Fruit fly (Drosophila melanogaster) whole organism, embryonic: ENCODE measurements around the gene Iyd.

Experiments
- Abd-B ChIP-seq: fragments of 200-800 bp; sonication (Bioruptor generic); optimal IDR thresholded peaks from 2 replicates; lab custom pipeline; 2018; ENCODE audit warnings: missing biosample characterization, mild to moderate bottlenecking, missing genetic modification characterization, moderate library complexity
- CG11456 ChIP-seq: fragments of 200-800 bp; sonication (Bioruptor generic); IDR thresholded peaks from 3 replicates; pipeline ENCODE4 v1.3.6; 2022; ENCODE audit warnings: missing biosample characterization, missing genetic modification characterization
- CG2120 ChIP-seq: fragments of 200-800 bp; sonication (Bioruptor generic); optimal IDR thresholded peaks from 3 replicates; lab custom pipeline; 2016; ENCODE audit warnings: missing biosample characterization, missing genetic modification characterization
- CG2889 ChIP-seq: fragments of 200-800 bp; sonication (Bioruptor generic); IDR thresholded peaks from 3 replicates; pipeline ENCODE4 v1.3.6; 2022; ENCODE audit warnings: missing biosample characterization, missing genetic modification characterization
- CG31224 ChIP-seq: fragments of 200-800 bp; sonication (Bioruptor generic); IDR thresholded peaks from 2 replicates; pipeline ENCODE4 v1.3.6; 2022; ENCODE audit warnings: missing biosample characterization, missing genetic modification characterization
- CG3163 ChIP-seq: fragments of 200-800 bp; sonication (Bioruptor generic); optimal IDR thresholded peaks from 3 replicates; lab custom pipeline; 2016; ENCODE audit warnings: missing biosample characterization, missing genetic modification characterization
- CG34224 ChIP-seq: fragments of 200-800 bp; sonication (Bioruptor generic); IDR thresholded peaks from 3 replicates; pipeline ENCODE4 v1.3.6; 2022; ENCODE audit warnings: missing biosample characterization, missing genetic modification characterization; ENCODE audit not compliant: partially characterized antibody
- CG4328 ChIP-seq: fragments of 200-800 bp; sonication (Bioruptor generic); optimal IDR thresholded peaks from 3 replicates; lab custom pipeline; 2017; ENCODE audit warnings: missing biosample characterization, missing genetic modification reagents, missing genetic modification characterization
- CG4707 ChIP-seq: fragments of 200-800 bp; sonication (Bioruptor generic); optimal IDR thresholded peaks from 2 replicates; lab custom pipeline; 2018; ENCODE audit warnings: missing biosample characterization, mild to moderate bottlenecking, missing genetic modification characterization, moderate library complexity
- CG7745 ChIP-seq: fragments of 200-800 bp; sonication (Bioruptor generic); optimal IDR thresholded peaks from 2 replicates; lab custom pipeline; 2018; ENCODE audit warnings: missing biosample characterization, mild to moderate bottlenecking, missing genetic modification characterization, moderate library complexity
- CG8281 ChIP-seq: fragments of 200-800 bp; sonication (Bioruptor generic); optimal IDR thresholded peaks from 2 replicates; lab custom pipeline; 2018; ENCODE audit warnings: missing biosample characterization, mild to moderate bottlenecking, missing genetic modification characterization, moderate library complexity
- CG8765 ChIP-seq: fragments of 200-800 bp; sonication (Bioruptor generic); IDR thresholded peaks from 2 replicates; pipeline ENCODE4 v1.3.6; 2022; ENCODE audit warnings: missing biosample characterization, missing genetic modification characterization
- CG8924 ChIP-seq: fragments of 200-800 bp; optimal IDR thresholded peaks from 3 replicates; lab custom pipeline; 2019; ENCODE audit warnings: missing biosample characterization, mild to moderate bottlenecking, missing genetic modification characterization, moderate library complexity
- CG9215 ChIP-seq: fragments of 200-800 bp; sonication (Bioruptor generic); IDR thresholded peaks from 2 replicates; pipeline ENCODE4 v1.3.6; 2022; ENCODE audit warnings: missing biosample characterization, missing genetic modification characterization
- CG9609 ChIP-seq: fragments of 200-800 bp; sonication (Bioruptor generic); optimal IDR thresholded peaks from 3 replicates; lab custom pipeline; 2016; ENCODE audit warnings: missing biosample characterization, missing genetic modification characterization
- CG9797 ChIP-seq: fragments of 200-800 bp; sonication (Bioruptor generic); optimal IDR thresholded peaks from 3 replicates; lab custom pipeline; 2018; ENCODE audit warnings: missing biosample characterization, mild to moderate bottlenecking, missing genetic modification characterization
- Chrac-16 ChIP-seq: fragments of 200-800 bp; sonication (Bioruptor generic); optimal IDR thresholded peaks from 3 replicates; lab custom pipeline; 2016; ENCODE audit warnings: missing biosample characterization, missing genetic modification characterization
- CrebB ChIP-seq: fragments of 200-800 bp; sonication (Bioruptor generic); optimal IDR thresholded peaks from 3 replicates; lab custom pipeline; 2018; ENCODE audit warnings: missing biosample characterization, mild to moderate bottlenecking, missing genetic modification characterization
- D ChIP-seq, 2 experiments: fragments of 200-800 bp in 1 of 2; fragments of >200 bp in 1 of 2; sonication (Bioruptor generic) in 1 of 2; optimal IDR thresholded peaks; 2 replicates in 1 of 2; 3 replicates in 1 of 2; lab custom pipeline; 2017; ENCODE audit warnings: mild to moderate bottlenecking in 1 of 2, missing biosample characterization in 1 of 2, missing genetic modification characterization in 1 of 2, missing genetic modification reagents in 1 of 2
- D19B ChIP-seq: fragments of 200-800 bp; sonication (Bioruptor generic); optimal IDR thresholded peaks from 2 replicates; lab custom pipeline; 2017; ENCODE audit warnings: missing biosample characterization, mild to moderate bottlenecking, missing genetic modification characterization
- Dek ChIP-seq: fragments of 200-800 bp; sonication (Bioruptor generic); optimal IDR thresholded peaks from 3 replicates; lab custom pipeline; 2019; ENCODE audit warnings: missing biosample characterization, mild to moderate bottlenecking, missing genetic modification characterization, moderate library complexity
- Dfd ChIP-seq, 2 experiments: fragments of >200 bp; optimal IDR thresholded peaks; 2 replicates each; lab custom pipeline; 2017; ENCODE audit warnings: missing biosample characterization in 2 of 2, missing genetic modification characterization in 2 of 2
- HHEX ChIP-seq: fragments of 200-800 bp; sonication (Bioruptor generic); optimal IDR thresholded peaks from 3 replicates; lab custom pipeline; 2017; ENCODE audit warnings: missing biosample characterization, mild to moderate bottlenecking, missing genetic modification characterization, missing genetic modification reagents
- HLHmδ ChIP-seq: fragments of 200-800 bp; sonication (Bioruptor generic); optimal IDR thresholded peaks from 2 replicates; lab custom pipeline; 2018; ENCODE audit warnings: missing biosample characterization, mild to moderate bottlenecking, missing genetic modification characterization, moderate library complexity
- Hr51 ChIP-seq, 2 experiments: fragments of 200-800 bp; sonication (Bioruptor generic); optimal IDR thresholded peaks; 2 replicates in 1 of 2; 3 replicates in 1 of 2; lab custom pipeline; 2016 to 2018; ENCODE audit warnings: missing biosample characterization in 2 of 2, missing genetic modification characterization in 2 of 2, mild to moderate bottlenecking in 1 of 2, moderate library complexity in 1 of 2
- Myb ChIP-seq: fragments of 200-800 bp; sonication (Bioruptor generic); optimal IDR thresholded peaks from 2 replicates; lab custom pipeline; 2016; ENCODE audit warnings: missing biosample characterization, missing genetic modification characterization
- NC2β ChIP-seq: fragments of 200-800 bp; sonication (Bioruptor generic); optimal IDR thresholded peaks from 2 replicates; lab custom pipeline; 2016; ENCODE audit warnings: missing biosample characterization, missing genetic modification characterization
- NfI ChIP-seq: fragments of 200-800 bp; sonication (Bioruptor generic); optimal IDR thresholded peaks from 3 replicates; lab custom pipeline; 2018; ENCODE audit warnings: missing biosample characterization, mild to moderate bottlenecking, missing genetic modification characterization, moderate library complexity
- amos ChIP-seq: fragments of 200-800 bp; sonication (Bioruptor generic); IDR thresholded peaks from 2 replicates; pipeline ENCODE4 v1.3.6; 2022; ENCODE audit warnings: missing biosample characterization, missing genetic modification characterization; ENCODE audit not compliant: partially characterized antibody
- br ChIP-seq: fragments of >200 bp; optimal IDR thresholded peaks from 2 replicates; lab custom pipeline; 2017
- cas ChIP-seq: fragments of 200-800 bp; sonication (Bioruptor generic); IDR thresholded peaks from 2 replicates; pipeline ENCODE4 v1.3.6; 2022; ENCODE audit warnings: missing biosample characterization, missing genetic modification characterization
- corto ChIP-seq: fragments of 200-800 bp; sonication (Bioruptor generic); optimal IDR thresholded peaks from 2 replicates; lab custom pipeline; 2016; ENCODE audit warnings: missing biosample characterization, mild to moderate bottlenecking, missing genetic modification characterization, moderate library complexity
- ewg ChIP-seq: fragments of 200-800 bp; sonication (Bioruptor generic); optimal IDR thresholded peaks from 3 replicates; lab custom pipeline; 2017; ENCODE audit warnings: mild to moderate bottlenecking, missing biosample characterization, missing genetic modification reagents, missing genetic modification characterization
- fd64A ChIP-seq: fragments of 200-800 bp; sonication (Bioruptor generic); optimal IDR thresholded peaks from 3 replicates; lab custom pipeline; 2018; ENCODE audit warnings: missing biosample characterization, mild to moderate bottlenecking, missing genetic modification characterization
- gce ChIP-seq: fragments of 200-800 bp; sonication (Bioruptor generic); IDR thresholded peaks from 3 replicates; pipeline ENCODE4 v1.3.6; 2022; ENCODE audit warnings: missing biosample characterization, missing genetic modification characterization
- insv ChIP-seq, 2 experiments: fragments of 200-800 bp; sonication (Bioruptor generic); optimal IDR thresholded peaks; 3 replicates each; lab custom pipeline; 2016 to 2018; ENCODE audit warnings: missing biosample characterization in 2 of 2, missing genetic modification characterization in 2 of 2
- knrl ChIP-seq: fragments of 200-800 bp; sonication (Bioruptor generic); IDR thresholded peaks from 3 replicates; pipeline ENCODE4 v1.3.6; 2022; ENCODE audit warnings: missing biosample characterization, missing genetic modification characterization; ENCODE audit not compliant: partially characterized antibody
- lab ChIP-seq: fragments of 200-800 bp; sonication (Bioruptor generic); optimal IDR thresholded peaks from 3 replicates; lab custom pipeline; 2017; ENCODE audit warnings: missing biosample characterization, missing genetic modification characterization, mild to moderate bottlenecking, moderate library complexity, missing genetic modification reagents
- lilli ChIP-seq: fragments of 200-800 bp; sonication (Bioruptor generic); optimal IDR thresholded peaks from 3 replicates; lab custom pipeline; 2016; ENCODE audit warnings: missing biosample characterization, missing genetic modification characterization
- onecut ChIP-seq: fragments of 200-800 bp; sonication (Bioruptor generic); IDR thresholded peaks from 2 replicates; pipeline ENCODE4 v1.3.6; 2022; ENCODE audit warnings: missing biosample characterization, missing genetic modification characterization
- sens ChIP-seq: fragments of 200-800 bp; sonication (Bioruptor generic); peaks from one replicate; lab custom pipeline; 2016; ENCODE audit warnings: missing biosample characterization, missing genetic modification characterization
- tgo ChIP-seq: fragments of 200-800 bp; sonication (Bioruptor generic); IDR thresholded peaks from 3 replicates; pipeline ENCODE4 v1.3.6; 2022; ENCODE audit warnings: missing biosample characterization, missing genetic modification characterization
- tin ChIP-seq: fragments of 200-800 bp; sonication (Bioruptor generic); optimal IDR thresholded peaks from 3 replicates; lab custom pipeline; 2016; ENCODE audit warnings: missing biosample characterization, missing genetic modification characterization
- tio ChIP-seq: fragments of 200-800 bp; sonication (Bioruptor generic); optimal IDR thresholded peaks from 2 replicates; lab custom pipeline; 2017; ENCODE audit warnings: missing biosample characterization, missing genetic modification characterization, inconsistent platforms
- toy ChIP-seq: fragments of 200-800 bp; sonication (Bioruptor generic); IDR thresholded peaks from 2 replicates; pipeline ENCODE4 v1.3.6; 2022; ENCODE audit warnings: missing biosample characterization, missing genetic modification characterization
- vvl ChIP-seq: fragments of 200-800 bp; sonication (Bioruptor generic); IDR thresholded peaks from 2 replicates; pipeline ENCODE4 v1.3.6; 2022; ENCODE audit warnings: missing biosample characterization, missing genetic modification characterization
- wor ChIP-seq: fragments of 200-800 bp; sonication (Bioruptor generic); IDR thresholded peaks from 2 replicates; pipeline ENCODE4 v1.3.6; 2022; ENCODE audit warnings: missing biosample characterization, missing genetic modification characterization
- zen ChIP-seq: fragments of 200-800 bp; sonication (Bioruptor generic); optimal IDR thresholded peaks from 3 replicates; lab custom pipeline; 2018; ENCODE audit warnings: missing biosample characterization, mild to moderate bottlenecking, missing genetic modification characterization, moderate library complexity
- zen2 ChIP-seq: fragments of 200-800 bp; sonication (Bioruptor generic); IDR thresholded peaks from 3 replicates; pipeline ENCODE4 v1.3.6; 2022; ENCODE audit warnings: missing biosample characterization, missing genetic modification characterization; ENCODE audit not compliant: partially characterized antibody

Iyd gene

dm6 chr3L:11123088-11123487 lies 27.0 kb upstream of the Iyd start, which contains the start of the genes Ufd1 and NaPi-III (continued):
- TF ChIP-seq CG8281 (no peak), toy (GFP tag; lab: Robert Waterston, UW) (no peak), CG4328 (GFP tag; lab: Kevin White, UChicago) (no peak), Chrac-16 (GFP tag; lab: Kevin White, UChicago) (peak; percentile 51), CG2889 (GFP tag; lab: Robert Waterston, UW) (no peak), CG7745 (tag; lab: Kevin White, UChicago) (no peak), cas (GFP tag; lab: Robert Waterston, UW) (no peak), NC2β (GFP tag; lab: Kevin White, UChicago) (peak; percentile 60), knrl (peak; percentile 83), HHEX (no peak), CG34224 (GFP tag; lab: Robert Waterston, UW) (peak; percentile 72), sens (GFP tag; lab: Kevin White, UChicago) (peak; percentile 85)

- TF ChIP-seq fd64A (GFP tag; lab: Kevin White, UChicago) (no peak), CG11456 (GFP tag; lab: Robert Waterston, UW) (no peak), CG8765 (no peak), ewg (GFP tag; lab: Kevin White, UChicago) (peak; percentile 89), toy (GFP tag; lab: Robert Waterston, UW) (no peak), CG8924 (peak; percentile 21), tin (no peak), CG2120 (GFP tag; lab: Kevin White, UChicago) (peak; percentile 40), CG3163 (GFP tag; lab: Kevin White, UChicago) (no peak), wor (GFP tag; lab: Robert Waterston, UW) (no peak), onecut (GFP tag; lab: Robert Waterston, UW) (peak; percentile 25; the same call in 1 of the 2 replicates), lab (no peak), br (lab: Kevin White, UChicago) (no peak), CG9609 (GFP tag; lab: Kevin White, UChicago) (no peak), CG9215 (GFP tag; lab: Robert Waterston, UW) (no peak), tgo (GFP tag; lab: Robert Waterston, UW) (no peak), CG9797 (GFP tag; lab: Kevin White, UChicago) (peak; percentile 54), D19B (no peak), gce (GFP tag; lab: Robert Waterston, UW) (no peak), NfI (GFP tag; lab: Kevin White, UChicago) (no peak), zen (tag; lab: Kevin White, UChicago) (no peak), tio (GFP tag; lab: Kevin White, UChicago) (no peak), insv (GFP tag; optimal IDR thresholded peaks at IDR 0.05; lab: Kevin White, UChicago) (peak in 1 of 2 experiments; percentile 38), D (optimal IDR thresholded peaks at IDR 0.05; lab: Kevin White, UChicago) (no peak), D (GFP tag; optimal IDR thresholded peaks at IDR 0.05; lab: Kevin White, UChicago) (no peak), CG31224 (GFP tag; lab: Robert Waterston, UW) (no peak), lilli (GFP tag; lab: Kevin White, UChicago) (no peak), Hr51 (GFP tag; optimal IDR thresholded peaks at IDR 0.05; lab: Kevin White, UChicago) (no peak), Dek (tag; lab: Kevin White, UChicago) (no peak), Myb (GFP tag; lab: Kevin White, UChicago) (peak; percentile 78), Abd-B (no peak), CG4707 (GFP tag; lab: Kevin White, UChicago) (no peak), vvl (GFP tag; lab: Robert Waterston, UW) (peak; percentile 56; the same call in 1 of the 2 replicates), corto (no peak), amos (GFP tag; lab: Robert Waterston, UW) (peak; percentile 49; the same call in 1 of the 2 replicates), Dfd (GFP tag; optimal IDR thresholded peaks at IDR 0.05; lab: Kevin White, UChicago) (no peak), CrebB (tag; lab: Kevin White, UChicago) (no peak), HLHmδ (GFP tag; lab: Kevin White, UChicago) (no peak), zen2 (no peak)
Measured at dm6 chr3L:11120419-11120958, 24.4 kb upstream of the Iyd start, which contains the start of the genes FoxK and mRpL2. FoxK (minus strand) TSS chr3L:11120783. mRpL2 (plus strand) TSS chr3L:11120847.
